Fruit fly (Drosophila melanogaster) whole organism, embryonic: ENCODE results near the gene SkpC.
A peak's percentile ranks its signal among the peaks of the same experiment; 100 is the strongest.

Experiments used
- ATbp ChIP-seq: fragments of 200-800 bp; sonication (Bioruptor generic); optimal IDR thresholded peaks from 2 replicates; lab custom pipeline; 2017; ENCODE audit warnings: missing biosample characterization, mild to moderate bottlenecking, missing genetic modification characterization, missing genetic modification reagents
- Atf-2 ChIP-seq: fragments of 200-800 bp; sonication (Bioruptor generic); optimal IDR thresholded peaks from 2 replicates; lab custom pipeline; 2016; ENCODE audit warnings: missing biosample characterization, missing genetic modification characterization
- C15 ChIP-seq: fragments of 200-800 bp; sonication (Bioruptor generic); IDR thresholded peaks from 3 replicates; pipeline ENCODE4 v1.3.6; 2022; ENCODE audit warnings: missing biosample characterization, missing genetic modification characterization
- CG10267 ChIP-seq: fragments of 200-800 bp; sonication (Bioruptor generic); optimal IDR thresholded peaks from 2 replicates; lab custom pipeline; 2018; ENCODE audit warnings: missing biosample characterization, mild to moderate bottlenecking, missing genetic modification characterization, moderate library complexity
- CG11247 ChIP-seq: fragments of 200-800 bp; sonication (Bioruptor generic); IDR thresholded peaks from 2 replicates; pipeline ENCODE4 v1.3.6; 2022; ENCODE audit warnings: missing biosample characterization, missing genetic modification characterization
- CG11723 ChIP-seq: fragments of 200-800 bp; sonication (Bioruptor generic); optimal IDR thresholded peaks from 2 replicates; lab custom pipeline; 2017; ENCODE audit warnings: missing biosample characterization, mild to moderate bottlenecking, missing genetic modification characterization
- CG1233 ChIP-seq: fragments of 200-800 bp; sonication (Bioruptor generic); optimal IDR thresholded peaks from 4 replicates; lab custom pipeline; 2018; ENCODE audit warnings: missing biosample characterization, mild to moderate bottlenecking, missing genetic modification characterization
- CG14965 ChIP-seq: fragments of 200-800 bp; sonication (Bioruptor generic); optimal IDR thresholded peaks from 2 replicates; lab custom pipeline; 2016; ENCODE audit warnings: missing biosample characterization, missing genetic modification characterization, borderline replicate concordance
- CG17361 ChIP-seq: fragments of 200-800 bp; sonication (Bioruptor generic); IDR thresholded peaks from 3 replicates; pipeline ENCODE4 v1.3.6; 2022; ENCODE audit warnings: missing biosample characterization, missing genetic modification characterization
- CG2120 ChIP-seq: fragments of 200-800 bp; sonication (Bioruptor generic); optimal IDR thresholded peaks from 3 replicates; lab custom pipeline; 2016; ENCODE audit warnings: missing biosample characterization, missing genetic modification characterization
- CG3163 ChIP-seq: fragments of 200-800 bp; sonication (Bioruptor generic); optimal IDR thresholded peaks from 3 replicates; lab custom pipeline; 2016; ENCODE audit warnings: missing biosample characterization, missing genetic modification characterization
- CG3407 ChIP-seq: fragments of 200-800 bp; sonication (Bioruptor generic); optimal IDR thresholded peaks from 2 replicates; lab custom pipeline; 2018; ENCODE audit warnings: missing biosample characterization, mild to moderate bottlenecking, missing genetic modification characterization
- CG4404 ChIP-seq: fragments of 200-800 bp; sonication (Bioruptor generic); IDR thresholded peaks from 2 replicates; pipeline ENCODE4 v1.3.6; 2022; ENCODE audit warnings: missing biosample characterization, missing genetic modification characterization
- CG6175 ChIP-seq: fragments of 200-800 bp; sonication (Bioruptor generic); IDR thresholded peaks from 3 replicates; pipeline ENCODE4 v1.3.6; 2022; ENCODE audit warnings: missing biosample characterization, missing genetic modification characterization
- CG8924 ChIP-seq: fragments of 200-800 bp; optimal IDR thresholded peaks from 3 replicates; lab custom pipeline; 2019; ENCODE audit warnings: missing biosample characterization, mild to moderate bottlenecking, missing genetic modification characterization, moderate library complexity
- CG9932 ChIP-seq: fragments of 200-800 bp; sonication (Bioruptor generic); IDR thresholded peaks from 2 replicates; pipeline ENCODE4 v1.3.6; 2022; ENCODE audit warnings: missing biosample characterization, missing genetic modification characterization
- D19B ChIP-seq: fragments of 200-800 bp; sonication (Bioruptor generic); optimal IDR thresholded peaks from 2 replicates; lab custom pipeline; 2017; ENCODE audit warnings: missing biosample characterization, mild to moderate bottlenecking, missing genetic modification characterization
- Dip3 ChIP-seq: fragments of 200-800 bp; sonication (Bioruptor generic); optimal IDR thresholded peaks from 3 replicates; lab custom pipeline; 2016; ENCODE audit warnings: missing biosample characterization, missing genetic modification characterization
- E2f2 ChIP-seq: fragments of 200-800 bp; sonication (Bioruptor generic); IDR thresholded peaks from 2 replicates; pipeline ENCODE4 v1.3.6; 2022; ENCODE audit warnings: missing biosample characterization, missing genetic modification characterization
- GATAe ChIP-seq: fragments of 200-800 bp; sonication (Bioruptor generic); conservative IDR thresholded peaks from 2 replicates; pipeline ENCODE4 v1.3.6; 2022; ENCODE audit warnings: missing biosample characterization, missing genetic modification characterization
- HmgD ChIP-seq: fragments of 200-800 bp; sonication (Bioruptor generic); optimal IDR thresholded peaks from 3 replicates; lab custom pipeline; 2016; ENCODE audit warnings: missing biosample characterization, missing genetic modification characterization
- Hr3 ChIP-seq: fragments of 200-800 bp; sonication (Bioruptor generic); optimal IDR thresholded peaks from 3 replicates; lab custom pipeline; 2016; ENCODE audit warnings: missing biosample characterization, missing genetic modification characterization
- Lim3 ChIP-seq: fragments of 200-800 bp; sonication (Bioruptor generic); IDR thresholded peaks from 2 replicates; pipeline ENCODE4 v1.3.6; 2022; ENCODE audit warnings: missing biosample characterization, missing genetic modification characterization
- Med ChIP-seq: fragments of 200-800 bp; sonication (Bioruptor generic); peaks from one replicate; lab custom pipeline; 2016; ENCODE audit warnings: missing biosample characterization, missing genetic modification characterization, mild to moderate bottlenecking, inconsistent platforms, moderate library complexity
- Mrtf ChIP-seq: fragments of 200-800 bp; sonication (Bioruptor generic); IDR thresholded peaks from 3 replicates; pipeline ENCODE4 v1.3.6; 2022; ENCODE audit warnings: missing biosample characterization, missing genetic modification characterization
- Ssrp ChIP-seq: fragments of 200-800 bp; sonication (Bioruptor generic); optimal IDR thresholded peaks from 2 replicates; lab custom pipeline; 2018; ENCODE audit warnings: missing biosample characterization, mild to moderate bottlenecking, missing genetic modification characterization, moderate library complexity
- Tbp ChIP-seq: fragments of >200 bp; optimal IDR thresholded peaks from 2 replicates; lab custom pipeline; 2018; ENCODE audit warnings: missing biosample characterization, missing genetic modification characterization
- Xbp1 ChIP-seq: fragments of 200-800 bp; sonication (Bioruptor generic); optimal IDR thresholded peaks from 3 replicates; lab custom pipeline; 2016; ENCODE audit warnings: missing biosample characterization, mild to moderate bottlenecking, missing genetic modification characterization
- ab ChIP-seq: fragments of 200-800 bp; sonication (Bioruptor generic); optimal IDR thresholded peaks from 2 replicates; lab custom pipeline; 2016; ENCODE audit warnings: missing biosample characterization, missing genetic modification characterization
- ato ChIP-seq: fragments of 200-800 bp; sonication (Bioruptor generic); IDR thresholded peaks from 2 replicates; pipeline ENCODE4 v1.3.6; 2022; ENCODE audit warnings: missing biosample characterization, missing genetic modification characterization; ENCODE audit not compliant: partially characterized antibody
- chinmo ChIP-seq: fragments of 200-800 bp; sonication (Bioruptor generic); IDR thresholded peaks from 4 replicates; pipeline ENCODE4 v1.3.6; 2022; ENCODE audit warnings: missing biosample characterization, missing genetic modification characterization; ENCODE audit not compliant: partially characterized antibody
- dm ChIP-seq: fragments of 200-800 bp; sonication (Bioruptor generic); optimal IDR thresholded peaks from 3 replicates; lab custom pipeline; 2016; ENCODE audit warnings: missing biosample characterization, missing genetic modification characterization
- dpn ChIP-seq, 2 experiments: fragments of 200-800 bp; sonication (Bioruptor generic); optimal IDR thresholded peaks; 3 replicates each; lab custom pipeline; 2016; ENCODE audit warnings: missing biosample characterization in 2 of 2, missing genetic modification characterization in 2 of 2
- ems ChIP-seq: fragments of 200-800 bp; sonication (Bioruptor generic); optimal IDR thresholded peaks from 3 replicates; lab custom pipeline; 2016; ENCODE audit warnings: missing biosample characterization, missing genetic modification characterization
- en ChIP-seq: fragments of 200-800 bp; sonication (Bioruptor generic); optimal IDR thresholded peaks from 2 replicates; lab custom pipeline; 2016; ENCODE audit warnings: missing biosample characterization, missing genetic modification characterization
- ewg ChIP-seq: fragments of 200-800 bp; sonication (Bioruptor generic); optimal IDR thresholded peaks from 3 replicates; lab custom pipeline; 2017; ENCODE audit warnings: mild to moderate bottlenecking, missing biosample characterization, missing genetic modification reagents, missing genetic modification characterization
- fu2 ChIP-seq: fragments of 200-800 bp; sonication (Bioruptor generic); optimal IDR thresholded peaks from 2 replicates; lab custom pipeline; 2016; ENCODE audit warnings: missing biosample characterization, missing genetic modification characterization
- kni ChIP-seq: fragments of 200-800 bp; sonication (Bioruptor generic); optimal IDR thresholded peaks from 3 replicates; lab custom pipeline; 2017; ENCODE audit warnings: mild to moderate bottlenecking, missing biosample characterization, missing genetic modification reagents, missing genetic modification characterization
- nau ChIP-seq: fragments of 200-800 bp; sonication (Bioruptor generic); optimal IDR thresholded peaks from 3 replicates; lab custom pipeline; 2017; ENCODE audit warnings: missing biosample characterization, mild to moderate bottlenecking, missing genetic modification characterization, missing genetic modification reagents
- pnt ChIP-seq: fragments of 200-800 bp; sonication (Bioruptor generic); optimal IDR thresholded peaks from 3 replicates; lab custom pipeline; 2016; ENCODE audit warnings: missing biosample characterization, missing genetic modification characterization
- psq ChIP-seq: fragments of 200-800 bp; sonication (Bioruptor generic); optimal IDR thresholded peaks from 2 replicates; lab custom pipeline; 2017; ENCODE audit warnings: missing biosample characterization, missing genetic modification characterization
- sd ChIP-seq: fragments of 200-800 bp; sonication (Bioruptor generic); optimal IDR thresholded peaks from 3 replicates; lab custom pipeline; 2018; ENCODE audit warnings: missing biosample characterization, mild to moderate bottlenecking, missing genetic modification characterization, moderate library complexity
- sens ChIP-seq: fragments of 200-800 bp; sonication (Bioruptor generic); peaks from one replicate; lab custom pipeline; 2016; ENCODE audit warnings: missing biosample characterization, missing genetic modification characterization
- slp2 ChIP-seq: fragments of 200-800 bp; sonication (Bioruptor generic); optimal IDR thresholded peaks from 2 replicates; lab custom pipeline; 2016; ENCODE audit warnings: missing biosample characterization, missing genetic modification characterization
- sna ChIP-seq: fragments of 200-800 bp; sonication (Bioruptor generic); IDR thresholded peaks from 2 replicates; pipeline ENCODE4 v1.3.6; 2022; ENCODE audit warnings: missing biosample characterization, missing genetic modification characterization; ENCODE audit not compliant: partially characterized antibody
- sr ChIP-seq: fragments of 200-800 bp; sonication (Bioruptor generic); IDR thresholded peaks from 3 replicates; pipeline ENCODE4 v1.3.6; 2022; ENCODE audit warnings: missing biosample characterization, missing genetic modification characterization
- tio ChIP-seq: fragments of 200-800 bp; sonication (Bioruptor generic); optimal IDR thresholded peaks from 2 replicates; lab custom pipeline; 2017; ENCODE audit warnings: missing biosample characterization, missing genetic modification characterization, inconsistent platforms
- trh ChIP-seq: fragments of 200-800 bp; sonication (Bioruptor generic); optimal IDR thresholded peaks from 2 replicates; lab custom pipeline; 2016; ENCODE audit warnings: missing biosample characterization, missing genetic modification characterization
- usp ChIP-seq: fragments of >200 bp; optimal IDR thresholded peaks from 2 replicates; lab custom pipeline; 2017; ENCODE audit warnings: missing biosample characterization, missing genetic modification characterization

The SkpC gene

DNA sequence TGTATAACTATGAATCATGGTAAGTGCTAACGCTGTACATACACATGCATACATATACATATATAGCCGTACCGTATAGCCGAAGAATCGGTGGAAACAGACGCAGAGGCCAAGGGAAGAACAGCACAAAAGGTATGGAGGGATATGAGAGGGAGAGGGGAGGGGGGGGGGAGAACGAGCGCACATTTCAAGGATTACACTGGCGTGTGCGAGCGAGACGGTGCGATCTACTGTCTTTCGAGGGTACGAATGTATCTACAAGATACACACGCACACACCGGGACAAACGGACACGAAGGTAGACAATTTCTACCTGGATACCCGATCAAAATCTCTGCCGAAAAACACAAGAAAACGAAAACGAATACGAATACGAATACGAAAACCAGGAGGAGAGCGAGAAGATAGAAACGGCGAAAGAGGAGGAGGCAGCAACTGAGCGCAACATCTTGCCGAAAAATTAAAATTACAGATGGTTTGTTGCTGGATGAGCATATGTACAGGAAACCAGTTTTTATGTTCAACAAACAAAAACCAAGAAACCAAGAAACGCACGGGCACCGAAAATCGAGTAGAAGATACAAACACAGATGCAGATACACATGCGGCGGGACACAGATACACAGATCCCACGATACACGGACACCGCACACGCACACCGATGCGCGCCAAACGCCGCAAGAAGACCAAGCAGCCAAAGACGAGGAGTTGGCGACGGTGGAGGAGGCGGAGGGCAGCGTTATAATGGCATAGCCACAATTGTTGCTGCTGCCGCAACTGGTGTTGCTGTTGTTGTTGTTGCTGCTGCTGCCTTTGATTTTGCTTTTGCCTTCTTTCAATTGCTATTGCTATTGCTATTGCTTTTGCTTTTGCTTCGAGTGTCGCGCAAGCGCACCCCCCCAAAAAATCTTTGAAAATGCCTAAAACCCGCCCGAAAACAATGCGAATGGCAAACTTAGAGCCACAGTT lies 41.9 kb upstream of the SkpC start (continued):
- TF ChIP-seq Med (GFP tag; lab: Kevin White, UChicago) (peak; percentile 24), ab (GFP tag; lab: Kevin White, UChicago) (no peak), Ssrp (tag; lab: Kevin White, UChicago) (no peak), tio (no peak), Lim3 (no peak), fu2 (GFP tag; lab: Kevin White, UChicago) (no peak), C15 (GFP tag; lab: Robert Waterston, UW) (no peak), CG17361 (GFP tag; lab: Robert Waterston, UW) (no peak), CG1233 (GFP tag; lab: Kevin White, UChicago) (no peak), chinmo (0 out of 4 replicates have a peak, but pooled peaks have one; percentile 53), CG9932 (GFP tag; lab: Robert Waterston, UW) (0 out of 2 replicates have a peak, but pooled peaks have one; percentile 23), ems (no peak), sens (GFP tag; lab: Kevin White, UChicago) (peak; percentile 20), slp2 (GFP tag; lab: Kevin White, UChicago) (no peak), GATAe (no peak), sr (GFP tag; lab: Robert Waterston, UW) (no peak), CG4404 (GFP tag; lab: Robert Waterston, UW) (no peak), kni (peak; percentile 54), pnt (GFP tag; lab: Kevin White, UChicago) (no peak), trh (GFP tag; lab: Kevin White, UChicago) (no peak), Tbp (no peak), CG6175 (GFP tag; lab: Robert Waterston, UW) (peak; percentile 77; the same call in 2 of the 3 replicates), nau (GFP tag; lab: Kevin White, UChicago) (no peak), Atf-2 (no peak), CG10267 (no peak), psq (GFP tag; lab: Kevin White, UChicago) (peak; percentile 79), CG2120 (GFP tag; lab: Kevin White, UChicago) (no peak), CG11247 (GFP tag; lab: Robert Waterston, UW) (no peak), sna (GFP tag; lab: Robert Waterston, UW) (0 out of 2 replicates have a peak, but pooled peaks have one; percentile 12), ATbp (GFP tag; lab: Kevin White, UChicago) (peak; percentile 55), Mrtf (GFP tag; lab: Robert Waterston, UW) (no peak), Hr3 (GFP tag; lab: Kevin White, UChicago) (no peak)

DNA sequence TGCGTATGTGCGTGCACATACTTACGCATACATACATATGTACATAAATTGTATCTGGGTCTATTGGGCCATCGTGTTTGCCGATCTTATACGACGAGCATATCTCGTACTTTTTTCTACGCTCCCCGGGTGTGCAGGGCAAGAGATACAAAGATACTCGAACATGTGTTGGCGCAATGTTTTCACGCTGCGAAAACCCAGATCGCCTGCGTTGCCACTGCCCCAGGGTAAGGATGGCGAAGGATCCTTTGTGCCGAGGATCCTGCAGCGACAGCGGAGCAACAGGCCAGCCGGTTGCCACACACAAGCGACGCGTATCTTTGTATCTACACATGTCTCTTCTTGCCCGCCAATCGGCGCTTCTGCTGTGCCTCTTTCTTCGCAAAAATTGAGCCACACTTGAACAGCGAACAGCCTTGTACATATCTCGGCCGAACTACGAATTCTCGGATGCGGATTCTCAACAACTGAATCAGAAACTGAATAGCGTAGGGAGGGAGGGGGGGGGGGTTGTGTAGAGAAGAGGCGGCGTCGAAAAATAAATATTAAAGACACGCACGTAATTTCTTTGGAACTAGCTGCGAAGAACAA lies 40.7 kb upstream of the SkpC start:
- TF ChIP-seq ems (no peak), D19B (no peak), ato (GFP tag; lab: Robert Waterston, UW) (no peak), CG3163 (GFP tag; lab: Kevin White, UChicago) (no peak), HmgD (GFP tag; lab: Kevin White, UChicago) (no peak), usp (GFP tag; lab: Kevin White, UChicago) (no peak), CG3407 (no peak), Dip3 (no peak), Med (GFP tag; lab: Kevin White, UChicago) (peak; percentile 32), dpn (GFP tag; optimal IDR thresholded peaks at IDR 0.05; lab: Kevin White, UChicago) (no peak), tio (no peak), E2f2 (GFP tag; lab: Robert Waterston, UW) (no peak), CG14965 (GFP tag; lab: Kevin White, UChicago) (no peak), dm (GFP tag; lab: Kevin White, UChicago) (no peak), Xbp1 (GFP tag; lab: Kevin White, UChicago) (no peak), en (GFP tag; lab: Kevin White, UChicago) (no peak), CG8924 (tag; lab: Kevin White, UChicago) (peak; percentile 7), CG11723 (GFP tag; lab: Kevin White, UChicago) (no peak), ewg (GFP tag; lab: Kevin White, UChicago) (no peak), sd (tag; lab: Kevin White, UChicago) (no peak), Tbp (no peak)
